Worm (Caenorhabditis elegans): Measurements from ENCODE around the gene far-4.

Gene far-4

DNA sequence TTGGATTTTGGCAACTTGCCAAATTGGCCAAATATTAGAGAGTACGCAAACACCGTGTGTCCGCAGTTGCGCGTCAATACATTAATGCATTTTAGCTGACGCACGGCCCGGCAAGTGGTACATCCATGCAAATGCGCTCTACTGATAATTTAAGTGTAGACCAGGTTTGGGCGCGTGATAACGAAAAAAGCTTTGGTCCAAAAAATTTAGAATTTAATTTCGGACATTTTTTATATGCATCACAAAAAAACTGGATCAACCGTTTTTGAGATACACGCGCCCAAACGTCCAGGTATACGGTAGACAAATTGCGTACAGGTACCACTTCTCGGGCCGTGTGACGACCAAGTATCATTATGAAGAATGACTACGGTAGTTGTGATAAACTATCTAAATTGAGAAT lies 31.5 kb downstream of the far-4 start, which contains the start of gene R186.8 (continued):
- TF ChIP-seq rnt-1 (tag; optimal IDR thresholded peaks at IDR 0.05) (peak; percentile 49), nhr-71 (tag; optimal IDR thresholded peaks at IDR 0.05) (peak; percentile 85), swsn-7 (tag; optimal IDR thresholded peaks at IDR 0.05) (peak; percentile 67), dsc-1 (tag; optimal IDR thresholded peaks at IDR 0.05) (peak; percentile 37), nhr-90 (tag; optimal IDR thresholded peaks at IDR 0.05; ENCODE audit: poor library complexity) (peak; percentile 71), pax-3 (tag; optimal IDR thresholded peaks at IDR 0.05) (peak; percentile 78), xbp-1 (tag; optimal IDR thresholded peaks at IDR 0.05) (peak; percentile 76), egl-13 (tag; optimal IDR thresholded peaks at IDR 0.05) (peak; percentile 16), unc-130 (tag; optimal IDR thresholded peaks at IDR 0.05) (peak; percentile 17), fkh-10 (GFP tag; optimal IDR thresholded peaks at IDR 0.05) (peak; percentile 24), isw-1 (GFP tag; IDR thresholded peaks at IDR 0.05) (peak; percentile 71), vab-15 (tag; optimal IDR thresholded peaks at IDR 0.05) (peak; percentile 75), nhr-85 (tag) (peak; percentile 90), F16B12.6 (tag; optimal IDR thresholded peaks at IDR 0.05) (peak; percentile 78)

DNA sequence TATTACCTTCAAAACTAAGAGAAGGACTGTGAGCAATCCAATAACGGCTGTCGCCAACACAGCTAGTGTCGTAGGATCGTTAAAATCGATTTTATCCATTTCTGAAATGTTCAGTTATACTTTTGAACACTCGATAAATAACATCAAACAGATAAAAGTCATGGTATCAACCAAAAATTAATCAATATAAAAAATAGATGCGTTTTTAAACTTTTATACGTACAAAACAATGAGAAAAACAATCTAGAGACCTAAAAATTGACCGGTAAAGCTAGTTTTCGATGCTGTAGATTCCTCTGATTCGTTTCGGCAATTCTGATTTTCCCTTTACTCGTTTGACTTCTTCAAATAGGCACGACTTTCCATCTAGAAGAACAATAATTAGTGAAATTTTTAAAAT lies 32.3 kb downstream of the far-4 start, which contains the start of gene R186.3:
R186.3 (minus strand) TSS at position 101 of the 400 bp plus-strand sequence.
- TF ChIP-seq pax-3 (tag; optimal IDR thresholded peaks at IDR 0.05) (no peak), mef-2 (tag; optimal IDR thresholded peaks at IDR 0.05) (no peak)

DNA sequence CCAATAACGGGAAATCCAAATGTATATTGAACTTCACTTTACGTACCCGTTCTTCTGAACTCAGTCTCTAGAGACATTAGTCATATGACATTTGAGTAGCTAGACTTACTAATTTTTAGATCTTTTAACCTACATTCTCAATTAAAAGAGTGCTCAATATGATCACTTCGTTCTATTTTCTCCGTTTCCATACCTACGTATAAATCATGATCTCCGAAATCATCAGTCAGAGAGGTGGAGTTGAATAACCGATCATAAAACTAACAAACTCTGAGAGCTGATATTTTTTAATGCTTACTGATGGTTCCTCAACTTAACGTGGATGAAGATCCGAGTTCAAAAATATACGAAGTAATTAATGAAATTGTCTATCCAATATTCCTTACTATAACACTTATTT lies 35.4 kb downstream of the far-4 start, which contains the start of gene srd-35:
srd-35 (plus strand) TSS at position 301 of the 400 bp plus-strand sequence.
- TF ChIP-seq nhr-19 (GFP tag; conservative IDR thresholded peaks at IDR 0.05) (no peak), ama-1 (optimal IDR thresholded peaks at IDR 0.05) (no peak), ceh-8 (GFP tag; optimal IDR thresholded peaks at IDR 0.05) (peak; percentile 23)

DNA sequence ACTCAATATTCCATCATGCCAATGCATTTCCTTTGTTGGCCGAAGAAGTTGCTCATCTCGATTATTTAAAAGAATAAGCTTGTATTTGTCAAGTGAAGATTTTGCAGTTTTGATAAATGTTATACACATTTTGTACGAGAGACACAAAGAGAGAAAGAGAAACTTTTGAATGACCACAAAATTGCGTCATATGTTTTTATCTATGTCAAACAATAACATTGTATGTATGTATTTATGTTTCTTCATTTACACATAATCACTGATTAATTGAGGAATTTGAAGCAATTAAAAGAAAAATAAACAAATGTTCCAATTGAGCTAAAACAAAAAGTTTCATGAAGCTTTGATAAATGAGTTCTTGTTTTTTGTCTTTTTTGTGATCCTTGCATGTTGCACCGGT lies 36.3 kb downstream of the far-4 start, which contains the start of gene hrg-9:
hrg-9 (minus strand) TSS at position 152 of the 400 bp plus-strand sequence.
- TF ChIP-seq fos-1 (tag; optimal IDR thresholded peaks at IDR 0.05) (no peak), zip-4 (GFP tag; optimal IDR thresholded peaks at IDR 0.05) (no peak), C34B4.2 (tag; optimal IDR thresholded peaks at IDR 0.05) (no peak), egl-13 (tag; optimal IDR thresholded peaks at IDR 0.05) (no peak), tlp-1 (tag; optimal IDR thresholded peaks at IDR 0.05) (no peak), zag-1 (tag; optimal IDR thresholded peaks at IDR 0.05) (no peak), lin-35 (GFP tag; optimal IDR thresholded peaks at IDR 0.05) (no peak), nhr-84 (tag; optimal IDR thresholded peaks at IDR 0.05) (no peak), egl-27 (tag; optimal IDR thresholded peaks at IDR 0.05) (no peak), ztf-4 (tag; optimal IDR thresholded peaks at IDR 0.05) (no peak), elt-2 (tag; optimal IDR thresholded peaks at IDR 0.05) (peak; percentile 47), alr-1 (tag; optimal IDR thresholded peaks at IDR 0.05; ENCODE audit: borderline replicate concordance) (no peak), blmp-1 (tag; optimal IDR thresholded peaks at IDR 0.05) (peak; percentile 9), ceh-8 (GFP tag; optimal IDR thresholded peaks at IDR 0.05) (no peak), lir-3 (tag; optimal IDR thresholded peaks at IDR 0.05; ENCODE audit: poor library complexity) (no peak), nhr-12 (tag; optimal IDR thresholded peaks at IDR 0.05) (no peak), ceh-90 (tag; optimal IDR thresholded peaks at IDR 0.05) (no peak), nhr-20 (tag; optimal IDR thresholded peaks at IDR 0.05) (no peak), jun-1 (tag; optimal IDR thresholded peaks at IDR 0.05) (no peak), xbp-1 (tag; optimal IDR thresholded peaks at IDR 0.05) (no peak), lin-13 (GFP tag; optimal IDR thresholded peaks at IDR 0.05) (no peak), nhr-71 (tag; optimal IDR thresholded peaks at IDR 0.05) (peak; percentile 24), pqm-1 (tag; optimal IDR thresholded peaks at IDR 0.05) (no peak), nhr-47 (tag; optimal IDR thresholded peaks at IDR 0.05) (no peak), sptf-1 (tag; optimal IDR thresholded peaks at IDR 0.05) (no peak), hlh-4 (tag; optimal IDR thresholded peaks at IDR 0.05) (no peak), nhr-90 (tag; optimal IDR thresholded peaks at IDR 0.05; ENCODE audit: poor library complexity) (no peak), ama-1 (optimal IDR thresholded peaks at IDR 0.05) (no peak), Y116A8C.19 (tag; optimal IDR thresholded peaks at IDR 0.05; ENCODE audit: borderline replicate concordance) (no peak), nhr-85 (tag) (no peak), lin-14 (GFP tag; optimal IDR thresholded peaks at IDR 0.05) (peak; percentile 45), efl-1 (optimal IDR thresholded peaks at IDR 0.05) (no peak), efl-1 (GFP tag; optimal IDR thresholded peaks at IDR 0.05 in 1 of 2) (peak in 1 of 2 experiments; percentile 70), mep-1 (tag; optimal IDR thresholded peaks at IDR 0.05) (peak; percentile 31), unc-30 (tag; optimal IDR thresholded peaks at IDR 0.05) (no peak), ceh-82 (tag; optimal IDR thresholded peaks at IDR 0.05) (no peak)

All from whole organism, L1 larva.